Worm (Caenorhabditis elegans) whole organism, young adult: ENCODE results near the gene Y54H5A.2.
A peak's percentile ranks its signal among the peaks of the same experiment; 100 is the strongest.

ENCODE experiments used
- B0261.1 ChIP-seq: sonication (generic microtip); optimal IDR thresholded peaks from 2 replicates; lab custom pipeline; 2016; ENCODE audit warnings: mild to moderate bottlenecking, missing genetic modification characterization, moderate library complexity, missing compliant biosample characterization
- B0336.3 ChIP-seq: fragments of 200-800 bp; sonication (Bioruptor generic); IDR thresholded peaks from 2 replicates; pipeline ENCODE4 v1.3.6; 2022; ENCODE audit warnings: missing genetic modification characterization, missing compliant biosample characterization
- C17E4.6 ChIP-seq: fragments of 200-800 bp; sonication (Bioruptor generic); IDR thresholded peaks from 2 replicates; pipeline ENCODE4 v1.3.6; 2022; ENCODE audit warnings: missing genetic modification reagents, missing genetic modification characterization, missing compliant biosample characterization
- D2030.7 ChIP-seq: fragments of 200-800 bp; sonication (Bioruptor generic); IDR thresholded peaks from 2 replicates; pipeline ENCODE4 v1.3.6; 2022; ENCODE audit warnings: missing genetic modification reagents, missing genetic modification characterization, missing compliant biosample characterization
- F10E7.11 ChIP-seq: sonication (generic microtip); optimal IDR thresholded peaks from 2 replicates; lab custom pipeline; 2017; ENCODE audit warnings: mild to moderate bottlenecking, missing genetic modification characterization, moderate library complexity, missing compliant biosample characterization
- F33H1.4 ChIP-seq: fragments of 200-800 bp; sonication (Bioruptor generic); IDR thresholded peaks from 2 replicates; pipeline ENCODE4 v1.3.6; 2022; ENCODE audit warnings: missing genetic modification reagents, missing genetic modification characterization, missing compliant biosample characterization
- F37B4.10 ChIP-seq: fragments of 200-800 bp; sonication (Bioruptor generic); IDR thresholded peaks from 2 replicates; pipeline ENCODE4 v1.3.6; 2022; ENCODE audit warnings: missing genetic modification characterization, missing compliant biosample characterization
- K11D2.4 ChIP-seq: fragments of 200-800 bp; sonication (Bioruptor generic); IDR thresholded peaks from 2 replicates; pipeline ENCODE4 v1.3.6; 2022; ENCODE audit warnings: missing genetic modification reagents, missing genetic modification characterization, missing compliant biosample characterization
- K12H6.12 ChIP-seq: fragments of 200-800 bp; sonication (Bioruptor generic); optimal IDR thresholded peaks from 2 replicates; lab custom pipeline; 2018; ENCODE audit warnings: mild to moderate bottlenecking, missing genetic modification characterization, missing compliant biosample characterization
- T07F8.4 ChIP-seq: sonication (generic microtip); optimal IDR thresholded peaks from 2 replicates; lab custom pipeline; 2016; ENCODE audit warnings: mild to moderate bottlenecking, missing genetic modification characterization, moderate library complexity, missing compliant biosample characterization
- Y79H2A.3 ChIP-seq: fragments of 200-800 bp; sonication (Bioruptor generic); conservative IDR thresholded peaks from 2 replicates; pipeline ENCODE4 v1.3.6; 2022; ENCODE audit warnings: missing genetic modification reagents, missing genetic modification characterization, missing compliant biosample characterization
- Y95B8A.8 ChIP-seq: fragments of 200-800 bp; sonication (Bioruptor generic); IDR thresholded peaks from 2 replicates; pipeline ENCODE4 v1.3.6; 2022; ENCODE audit warnings: missing genetic modification reagents, missing genetic modification characterization, missing compliant biosample characterization
- ama-1 ChIP-seq, 3 experiments: fragments of 150-350 bp in 1 of 3; sonication (generic microtip) in 2 of 3; optimal IDR thresholded peaks; 2 replicates each; lab custom pipeline; 2014 to 2018; ENCODE audit warnings: missing biosample characterization in 2 of 3, missing genetic modification characterization in 2 of 3, missing genetic modification reagents in 2 of 3
- aptf-3 ChIP-seq: fragments of 200-800 bp; sonication (Bioruptor generic); IDR thresholded peaks from 2 replicates; pipeline ENCODE4 v1.3.6; 2022; ENCODE audit warnings: missing genetic modification characterization, missing compliant biosample characterization
- cebp-1 ChIP-seq, 2 experiments: fragments of 200-800 bp in 1 of 2; sonication (Bioruptor generic) in 1 of 2; sonication (generic microtip) in 1 of 2; IDR thresholded peaks in 1 of 2; optimal IDR thresholded peaks in 1 of 2; 2 replicates each; pipeline versions ENCODE4 v1.3.6 to Lab custom; 2017 to 2022; ENCODE audit warnings: missing compliant biosample characterization in 2 of 2, missing genetic modification characterization in 2 of 2, mild to moderate bottlenecking in 1 of 2, missing genetic modification reagents in 1 of 2, moderate library complexity in 1 of 2
- efl-1 ChIP-seq: fragments of 150-350 bp; optimal IDR thresholded peaks from 2 replicates; lab custom pipeline; 2014; ENCODE audit warnings: missing biosample characterization, missing genetic modification reagents, missing genetic modification characterization
- egl-18 ChIP-seq: fragments of 200-800 bp; sonication (Bioruptor generic); IDR thresholded peaks from 2 replicates; pipeline ENCODE4 v1.3.6; 2022; ENCODE audit warnings: missing genetic modification reagents, missing genetic modification characterization, missing compliant biosample characterization
- egrh-3 ChIP-seq: fragments of 200-800 bp; sonication (Bioruptor generic); IDR thresholded peaks from 2 replicates; pipeline ENCODE4 v1.3.6; 2022; ENCODE audit warnings: missing genetic modification reagents, missing genetic modification characterization, missing compliant biosample characterization
- gei-17 ChIP-seq: fragments of 200-800 bp; sonication (Bioruptor generic); optimal IDR thresholded peaks from 2 replicates; lab custom pipeline; 2018; ENCODE audit warnings: mild to moderate bottlenecking, missing genetic modification characterization, missing compliant biosample characterization
- hlh-26 ChIP-seq: fragments of 200-800 bp; sonication (Bioruptor generic); conservative IDR thresholded peaks from 2 replicates; pipeline ENCODE4 v1.3.6; 2022; ENCODE audit warnings: missing genetic modification reagents, missing genetic modification characterization, missing compliant biosample characterization
- hrde-1 ChIP-seq: sonication (generic microtip); optimal IDR thresholded peaks from 2 replicates; lab custom pipeline; 2016; ENCODE audit warnings: missing genetic modification characterization, mild to moderate bottlenecking, missing compliant biosample characterization, moderate library complexity, missing genotype, missing genetic modification reagents, borderline replicate concordance
- lag-1 ChIP-seq: fragments of 200-800 bp; sonication (Bioruptor generic); IDR thresholded peaks from 2 replicates; pipeline ENCODE4 v1.3.6; 2022; ENCODE audit warnings: missing genetic modification reagents, missing genetic modification characterization, missing compliant biosample characterization
- lir-1 ChIP-seq: fragments of 200-800 bp; sonication (Bioruptor generic); conservative IDR thresholded peaks from 2 replicates; pipeline ENCODE4 v1.3.6; 2022; ENCODE audit warnings: missing genetic modification reagents, missing genetic modification characterization, missing compliant biosample characterization
- madf-10 ChIP-seq: sonication (generic microtip); optimal IDR thresholded peaks from 2 replicates; lab custom pipeline; 2016; ENCODE audit warnings: mild to moderate bottlenecking, missing genetic modification characterization, missing compliant biosample characterization
- mcd-1 ChIP-seq: fragments of 200-800 bp; sonication (Bioruptor generic); IDR thresholded peaks from 2 replicates; pipeline ENCODE4 v1.3.6; 2022; ENCODE audit warnings: missing genetic modification reagents, missing genetic modification characterization, missing compliant biosample characterization
- mel-28 ChIP-seq: sonication (generic microtip); optimal IDR thresholded peaks from 2 replicates; lab custom pipeline; 2016; ENCODE audit warnings: borderline replicate concordance, mild to moderate bottlenecking, missing genetic modification characterization, missing compliant biosample characterization
- mes-4 ChIP-seq: sonication (generic microtip); optimal IDR thresholded peaks from 2 replicates; lab custom pipeline; 2016; ENCODE audit warnings: missing genotype, missing genetic modification characterization, missing compliant biosample characterization
- mxl-1 ChIP-seq: sonication (generic microtip); optimal IDR thresholded peaks from 2 replicates; lab custom pipeline; 2016; ENCODE audit warnings: missing genetic modification characterization, missing compliant biosample characterization
- nhr-120 ChIP-seq: fragments of 200-800 bp; sonication (Bioruptor generic); IDR thresholded peaks from 2 replicates; pipeline ENCODE4 v1.3.6; 2022; ENCODE audit warnings: missing genetic modification characterization, missing compliant biosample characterization
- pha-4 ChIP-seq: fragments of 150-350 bp; sonication (generic microtip); optimal IDR thresholded peaks from 2 replicates; lab custom pipeline; 2014; ENCODE audit warnings: missing biosample characterization, missing genetic modification reagents, missing genetic modification characterization
- rcor-1 ChIP-seq: fragments of 200-800 bp; sonication (Bioruptor generic); IDR thresholded peaks from 2 replicates; pipeline ENCODE4 v1.3.6; 2022; ENCODE audit warnings: missing genetic modification reagents, missing genetic modification characterization, missing compliant biosample characterization
- rec-8 ChIP-seq, 2 experiments: sonication (generic microtip); optimal IDR thresholded peaks; 2 replicates each; lab custom pipeline; 2016; ENCODE audit warnings: mild to moderate bottlenecking in 2 of 2, missing genetic modification characterization in 2 of 2, missing genetic modification reagents in 2 of 2, missing genotype in 2 of 2, missing biosample characterization in 1 of 2, missing compliant biosample characterization in 1 of 2, moderate library complexity in 1 of 2
- repo-1 ChIP-seq: sonication (generic microtip); optimal IDR thresholded peaks from 2 replicates; lab custom pipeline; 2017; ENCODE audit warnings: mild to moderate bottlenecking, missing genetic modification characterization, missing compliant biosample characterization
- sdz-38 ChIP-seq: sonication (generic microtip); optimal IDR thresholded peaks from 2 replicates; lab custom pipeline; 2016; ENCODE audit warnings: missing genotype, missing genetic modification characterization, missing compliant biosample characterization
- snpc-1.1 ChIP-seq: sonication (generic microtip); optimal IDR thresholded peaks from 2 replicates; lab custom pipeline; 2017; ENCODE audit warnings: missing genetic modification characterization, mild to moderate bottlenecking, missing compliant biosample characterization, antibody characterized with exemption, moderate library complexity, missing genotype, missing genetic modification reagents; ENCODE audit not compliant: insufficient read depth
- somi-1 ChIP-seq: fragments of 200-800 bp; sonication (Bioruptor generic); optimal IDR thresholded peaks from 2 replicates; lab custom pipeline; 2018; ENCODE audit warnings: mild to moderate bottlenecking, missing genetic modification characterization, missing compliant biosample characterization
- unc-62 ChIP-seq: fragments of 150-350 bp; optimal IDR thresholded peaks from 2 replicates; lab custom pipeline; 2014; ENCODE audit warnings: missing biosample characterization, missing genetic modification reagents, missing genetic modification characterization
- zim-3 ChIP-seq: sonication (generic microtip); optimal IDR thresholded peaks from 2 replicates; lab custom pipeline; 2017; ENCODE audit warnings: mild to moderate bottlenecking, missing genetic modification characterization, moderate library complexity, missing compliant biosample characterization
- ztf-28 ChIP-seq: fragments of 200-800 bp; sonication (Bioruptor generic); IDR thresholded peaks from 2 replicates; pipeline ENCODE4 v1.3.6; 2022; ENCODE audit warnings: missing genetic modification reagents, missing genetic modification characterization, missing compliant biosample characterization
- ztf-6 ChIP-seq: fragments of 200-800 bp; sonication (Bioruptor generic); IDR thresholded peaks from 2 replicates; pipeline ENCODE4 v1.3.6; 2022; ENCODE audit warnings: missing genetic modification reagents, missing genetic modification characterization, missing compliant biosample characterization

Gene Y54H5A.2

ce11 chrIII:5172470-5172869 is 23.1 kb upstream of the Y54H5A.2 start, which contains the start of gene K10D2.5 (continued):
- TF ChIP-seq mcd-1 (GFP tag; lab: Robert Waterston, UW) = peak; percentile 99
- no peak for TF ChIP-seq hlh-26 (GFP tag; lab: Robert Waterston, UW)
- no peak for TF ChIP-seq F37B4.10 (GFP tag; lab: Robert Waterston, UW)
- TF ChIP-seq D2030.7 = peak; percentile 99
- TF ChIP-seq mes-4 (tag; lab: Kevin White, UChicago) = no peak
- TF ChIP-seq ztf-6 (GFP tag; lab: Robert Waterston, UW) = peak; percentile 94
- TF ChIP-seq snpc-1.1 (tag; lab: Kevin White, UChicago) = no peak
- no peak for TF ChIP-seq egl-18 (GFP tag; lab: Robert Waterston, UW)
- TF ChIP-seq B0261.1 (tag; lab: Kevin White, UChicago) = peak; percentile 11
- TF ChIP-seq F33H1.4 = peak; percentile 83
- TF ChIP-seq rec-8 (tag; optimal IDR thresholded peaks at IDR 0.05; lab: Kevin White, UChicago) = peak; percentile 89
- TF ChIP-seq hrde-1 (tag; lab: Kevin White, UChicago) = peak; percentile 82
- peak; percentile 84 for TF ChIP-seq somi-1 (GFP tag; lab: Kevin White, UChicago)
- no peak for TF ChIP-seq F10E7.11 (tag; lab: Kevin White, UChicago)
- peak; percentile 90 for TF ChIP-seq cebp-1 (GFP tag; IDR thresholded peaks at IDR 0.05; lab: Robert Waterston, UW)
- peak; percentile 81 for TF ChIP-seq cebp-1 (tag; optimal IDR thresholded peaks at IDR 0.05; lab: Kevin White, UChicago)
- no peak for TF ChIP-seq ama-1 (optimal IDR thresholded peaks at IDR 0.05; lab: Kevin White, UChicago)
- no peak for TF ChIP-seq ama-1 (GFP tag; optimal IDR thresholded peaks at IDR 0.05; lab: Kevin White, UChicago)
- no peak for TF ChIP-seq repo-1 (tag; lab: Kevin White, UChicago)
- TF ChIP-seq unc-62 (GFP tag; lab: Kevin White, UChicago) = no peak
- TF ChIP-seq gei-17 (GFP tag; lab: Kevin White, UChicago) = no peak
- peak; percentile 70 for TF ChIP-seq T07F8.4 (tag; lab: Kevin White, UChicago)
- peak; percentile 92 for TF ChIP-seq C17E4.6 (GFP tag; lab: Robert Waterston, UW)
- peak; percentile 92 for TF ChIP-seq madf-10
- TF ChIP-seq efl-1 (GFP tag; lab: Kevin White, UChicago) = peak; percentile 78
- TF ChIP-seq B0336.3 (GFP tag; lab: Robert Waterston, UW) = peak; percentile 86
- TF ChIP-seq egrh-3 = peak; percentile 91
- TF ChIP-seq zim-3 (tag; lab: Kevin White, UChicago) = peak; percentile 80
- peak; percentile 94 for TF ChIP-seq K11D2.4 (GFP tag; lab: Robert Waterston, UW)
- TF ChIP-seq rcor-1 (GFP tag; lab: Robert Waterston, UW) = peak; percentile 96
- TF ChIP-seq lir-1 (GFP tag; lab: Robert Waterston, UW) = peak; percentile 98
- 0 out of 2 replicates have a peak, but pooled peaks have one; percentile 88 for TF ChIP-seq nhr-120
- TF ChIP-seq K12H6.12 (tag; lab: Kevin White, UChicago) = peak; percentile 92
- TF ChIP-seq lag-1 (GFP tag; lab: Robert Waterston, UW) = 0 out of 2 replicates have a peak, but pooled peaks have one; percentile 24
- TF ChIP-seq ztf-28 (GFP tag; lab: Robert Waterston, UW) = peak; percentile 99
- peak; percentile 87 for TF ChIP-seq Y79H2A.3 (GFP tag; lab: Robert Waterston, UW)
- peak; percentile 97 for TF ChIP-seq Y95B8A.8 (GFP tag; lab: Robert Waterston, UW)
- no peak for TF ChIP-seq pha-4 (tag; lab: Kevin White, UChicago)
- TF ChIP-seq mxl-1 (tag; lab: Kevin White, UChicago) = peak; percentile 27
- TF ChIP-seq mel-28 = peak; percentile 31
- TF ChIP-seq aptf-3 (GFP tag; lab: Robert Waterston, UW) = peak; percentile 63; the same call in 1 of the 2 replicates
- TF ChIP-seq sdz-38 = no peak
- TF ChIP-seq, all 124 proteins: peak for 92
